Worm (Caenorhabditis elegans): ENCODE results near the gene R01H2.1.

DNA sequence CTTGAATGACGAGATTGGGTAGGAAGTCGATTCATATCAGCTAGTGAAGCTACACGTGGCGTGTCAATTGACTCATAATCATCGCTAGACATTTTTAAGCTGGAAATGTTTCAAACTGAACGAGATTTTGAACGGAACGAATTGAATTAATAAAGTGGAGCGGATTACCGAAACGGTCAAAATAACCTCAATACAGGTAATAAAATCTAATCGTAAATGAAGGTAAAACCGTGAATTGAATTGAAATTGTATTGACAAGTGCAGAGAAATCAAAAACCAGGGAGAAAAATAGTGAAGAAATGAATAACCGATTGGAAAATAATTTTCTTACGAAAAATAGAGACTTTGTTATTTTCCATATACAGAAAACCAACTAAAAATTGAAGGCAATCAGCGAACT is 33.6 kb upstream of the R01H2.1 start, which contains the start of gene cyk-1:
- TF ChIP-seq ceh-48 (tag; optimal IDR thresholded peaks at IDR 0.05) (no peak), nhr-11 (tag; optimal IDR thresholded peaks at IDR 0.05) (no peak), dmd-4 (tag; optimal IDR thresholded peaks at IDR 0.05; ENCODE audit: borderline replicate concordance) (no peak), C38D4.7 (GFP tag; optimal IDR thresholded peaks at IDR 0.05) (no peak), ztf-16 (tag; optimal IDR thresholded peaks at IDR 0.05) (no peak), ceh-24 (tag; optimal IDR thresholded peaks at IDR 0.05) (no peak), C08G9.2 (tag; optimal IDR thresholded peaks at IDR 0.05) (no peak), K09A11.1 (tag; optimal IDR thresholded peaks at IDR 0.05; ENCODE audit: insufficient read depth) (no peak), K02D7.2 (tag; optimal IDR thresholded peaks at IDR 0.05) (no peak), ets-4 (tag; optimal IDR thresholded peaks at IDR 0.05) (no peak), fkh-10 (GFP tag; optimal IDR thresholded peaks at IDR 0.05) (no peak), sox-2 (GFP tag; IDR thresholded peaks at IDR 0.05) (no peak)
